Worm (Caenorhabditis elegans) whole organism, early embryonic: Measurements from ENCODE around the gene unc-93.

Source experiments
- B0310.2 ChIP-seq: sonication (generic microtip); optimal IDR thresholded peaks from 2 replicates; lab custom pipeline; 2016; ENCODE audit warnings: mild to moderate bottlenecking, missing genetic modification characterization, missing compliant biosample characterization
- F13C5.2 ChIP-seq: sonication (generic microtip); optimal IDR thresholded peaks from 2 replicates; lab custom pipeline; 2017; ENCODE audit warnings: mild to moderate bottlenecking, missing genetic modification characterization, inconsistent platforms, missing compliant biosample characterization
- aly-1 ChIP-seq: sonication (generic microtip); optimal IDR thresholded peaks from 2 replicates; lab custom pipeline; 2016; ENCODE audit warnings: missing genetic modification characterization, missing compliant biosample characterization
- ama-1 ChIP-seq: fragments of 150-350 bp; optimal IDR thresholded peaks from 2 replicates; lab custom pipeline; 2014
- flt-1 ChIP-seq: fragments of 200-800 bp; sonication (Bioruptor generic); IDR thresholded peaks from 2 replicates; pipeline ENCODE4 v1.3.6; 2022; ENCODE audit warnings: missing genetic modification characterization, missing compliant biosample characterization
- hmbx-1 ChIP-seq: sonication (generic microtip); optimal IDR thresholded peaks from 2 replicates; lab custom pipeline; 2016; ENCODE audit warnings: mild to moderate bottlenecking, missing genetic modification characterization, missing compliant biosample characterization
- hnd-1 ChIP-seq: sonication (generic microtip); optimal IDR thresholded peaks from 2 replicates; lab custom pipeline; 2016; ENCODE audit warnings: missing genetic modification characterization, missing compliant biosample characterization

- TF ChIP-seq ama-1 (lab: Kevin White, UChicago) (no peak), flt-1 (GFP tag; lab: Robert Waterston, UW) (no peak), F13C5.2 (no peak), B0310.2 (tag; lab: Kevin White, UChicago) (no peak), aly-1 (no peak), hnd-1 (tag; lab: Kevin White, UChicago) (no peak), hmbx-1 (tag; lab: Kevin White, UChicago) (no peak)
Measured at ce11 chrIII:3698366-3698765, 54.2 kb downstream of the unc-93 start.
